Fruit fly (Drosophila melanogaster) S2 (cell line): ENCODE data around the gene CG11791.

Source experiments
- CG8478 ChIP-seq: fragments of >200 bp; optimal IDR thresholded peaks from 2 replicates; lab custom pipeline; 2018
- CTCF ChIP-seq, 2 experiments: fragments of >200 bp; optimal IDR thresholded peaks; 2 replicates each; lab custom pipeline; 2018

CG11791 gene

dm6 chr3R:25044816-25045551 lies 4.4 kb upstream of the CG11791 start, which contains the start of gene 5PtaseI:
Gene 5PtaseI, minus strand, starts transcription at chr3R:25045151.
- TF ChIP-seq CTCF (optimal IDR thresholded peaks at IDR 0.05; lab: Kevin White, UChicago) (no peak), CG8478 (no peak)

- no peak for TF ChIP-seq CG8478
- TF ChIP-seq CTCF (optimal IDR thresholded peaks at IDR 0.05; lab: Kevin White, UChicago) = no peak
Observed at dm6 chr3R:25046023-25046422, 3.4 kb upstream of the CG11791 start, which contains the start of gene CG11786. Gene CG11786, plus strand, starts transcription at chr3R:25046323.

- TF ChIP-seq CG8478 (no peak), CTCF (optimal IDR thresholded peaks at IDR 0.05; lab: Kevin White, UChicago) (no peak)
Observed at dm6 chr3R:25047504-25047903, 1.9 kb upstream of the CG11791 start, which contains the start of gene CG11790. Gene CG11790, plus strand, starts transcription at chr3R:25047706.

- TF ChIP-seq CG8478 (no peak), CTCF (optimal IDR thresholded peaks at IDR 0.05; lab: Kevin White, UChicago) (no peak)
Observed at dm6 chr3R:25049742-25050517, 514 bp downstream of the CG11791 start.

dm6 chr3R:25050649-25051048 lies 1.2 kb downstream of the CG11791 start:
- no peak for TF ChIP-seq CG8478
- TF ChIP-seq CTCF (optimal IDR thresholded peaks at IDR 0.05; lab: Kevin White, UChicago) = no peak

- TF ChIP-seq CG8478 (no peak), CTCF (optimal IDR thresholded peaks at IDR 0.05; lab: Kevin White, UChicago) (no peak)
Observed at dm6 chr3R:25051441-25052097, 2.2 kb downstream of the CG11791 start.

dm6 chr3R:25054451-25055188 lies 5.2 kb downstream of the CG11791 start, which contains the start of gene CG31109:
Gene CG31109, minus strand, starts transcription at chr3R:25054653.
- no peak for TF ChIP-seq CG8478
- TF ChIP-seq CTCF (optimal IDR thresholded peaks at IDR 0.05; lab: Kevin White, UChicago) = no peak

dm6 chr3R:25056016-25056415 lies 6.6 kb downstream of the CG11791 start, which contains the start of the genes CG31111 and stac:
Gene CG31111, minus strand, starts transcription at chr3R:25056177.
Gene stac, plus strand, starts transcription at chr3R:25056286.
- TF ChIP-seq CG8478 = no peak
- no peak for TF ChIP-seq CTCF (optimal IDR thresholded peaks at IDR 0.05; lab: Kevin White, UChicago)

dm6 chr3R:25056488-25057157 lies 7.2 kb downstream of the CG11791 start:
- TF ChIP-seq CTCF (optimal IDR thresholded peaks at IDR 0.05; lab: Kevin White, UChicago) (no peak), CG8478 (no peak)

dm6 chr3R:25060462-25060861 lies 11.0 kb downstream of the CG11791 start:
- TF ChIP-seq CTCF (optimal IDR thresholded peaks at IDR 0.05; lab: Kevin White, UChicago) = no peak
- TF ChIP-seq CG8478 = no peak

- TF ChIP-seq CTCF (optimal IDR thresholded peaks at IDR 0.05; lab: Kevin White, UChicago) = no peak
- no peak for TF ChIP-seq CG8478
Observed at dm6 chr3R:25064907-25065841, 15.8 kb downstream of the CG11791 start, which contains the start of the genes veli and PQBP1. Gene veli, minus strand, starts transcription at chr3R:25065591. Gene PQBP1, plus strand, starts transcription at chr3R:25065791.

- no peak for TF ChIP-seq CTCF (optimal IDR thresholded peaks at IDR 0.05; lab: Kevin White, UChicago)
- no peak for TF ChIP-seq CG8478
Observed at dm6 chr3R:25066856-25067255, 17.4 kb downstream of the CG11791 start.

- TF ChIP-seq CTCF (optimal IDR thresholded peaks at IDR 0.05; lab: Kevin White, UChicago) = no peak
- TF ChIP-seq CG8478 = no peak
Observed at dm6 chr3R:25069569-25069968, 20.2 kb downstream of the CG11791 start, which contains the start of the genes Stt3B and CG11839. Gene Stt3B, minus strand, starts transcription at chr3R:25069637. Gene CG11839, plus strand, starts transcription at chr3R:25069927.
